Worm (Caenorhabditis elegans): ENCODE data around the gene nlp-80.
A peak's percentile ranks its signal among the peaks of the same experiment; 100 is the strongest.

Gene nlp-80

ce11 chrV:11065513-11065912, at the start of gene nlp-80:
nlp-80 (minus strand) TSS chrV:11065613.
- TF ChIP-seq nhr-76 (tag; optimal IDR thresholded peaks at IDR 0.05) (no peak), ceh-63 (GFP tag; optimal IDR thresholded peaks at IDR 0.05) (no peak), fkh-8 (tag; optimal IDR thresholded peaks at IDR 0.05) (peak; percentile 6), lir-3 (tag; optimal IDR thresholded peaks at IDR 0.05; ENCODE audit: poor library complexity) (no peak), unc-86 (tag; optimal IDR thresholded peaks at IDR 0.05) (no peak)

- no peak for TF ChIP-seq ceh-90 (tag; optimal IDR thresholded peaks at IDR 0.05)
- no peak for TF ChIP-seq C16A3.4 (tag; optimal IDR thresholded peaks at IDR 0.05)
- TF ChIP-seq rnt-1 (tag; optimal IDR thresholded peaks at IDR 0.05): no peak
- no peak for TF ChIP-seq mab-9 (GFP tag; IDR thresholded peaks at IDR 0.05)
- TF ChIP-seq ztf-11 (tag; optimal IDR thresholded peaks at IDR 0.05): no peak
- no peak for TF ChIP-seq fkh-10 (GFP tag; optimal IDR thresholded peaks at IDR 0.05)
- no peak for TF ChIP-seq sox-4 (tag; optimal IDR thresholded peaks at IDR 0.05)
- TF ChIP-seq nhr-90 (tag; optimal IDR thresholded peaks at IDR 0.05; ENCODE audit: poor library complexity): no peak
- no peak for TF ChIP-seq ces-1 (GFP tag; optimal IDR thresholded peaks at IDR 0.05)
- TF ChIP-seq egl-27 (tag; optimal IDR thresholded peaks at IDR 0.05): no peak
- TF ChIP-seq dpl-1 (GFP tag; optimal IDR thresholded peaks at IDR 0.05): no peak
- TF ChIP-seq lin-35 (GFP tag; optimal IDR thresholded peaks at IDR 0.05): no peak
- TF ChIP-seq ceh-8 (GFP tag; optimal IDR thresholded peaks at IDR 0.05): no peak
- TF ChIP-seq hlh-4 (tag; optimal IDR thresholded peaks at IDR 0.05): no peak
- TF ChIP-seq unc-62 (GFP tag; optimal IDR thresholded peaks at IDR 0.05): no peak
- no peak for TF ChIP-seq ztf-4 (tag; optimal IDR thresholded peaks at IDR 0.05)
- no peak for TF ChIP-seq grh-1 (GFP tag; IDR thresholded peaks at IDR 0.05)
Observed at ce11 chrV:11113607-11114006, 48.2 kb upstream of the nlp-80 start, which contains the start of gene math-33. math-33 (plus strand) TSS chrV:11113907.

DNA sequence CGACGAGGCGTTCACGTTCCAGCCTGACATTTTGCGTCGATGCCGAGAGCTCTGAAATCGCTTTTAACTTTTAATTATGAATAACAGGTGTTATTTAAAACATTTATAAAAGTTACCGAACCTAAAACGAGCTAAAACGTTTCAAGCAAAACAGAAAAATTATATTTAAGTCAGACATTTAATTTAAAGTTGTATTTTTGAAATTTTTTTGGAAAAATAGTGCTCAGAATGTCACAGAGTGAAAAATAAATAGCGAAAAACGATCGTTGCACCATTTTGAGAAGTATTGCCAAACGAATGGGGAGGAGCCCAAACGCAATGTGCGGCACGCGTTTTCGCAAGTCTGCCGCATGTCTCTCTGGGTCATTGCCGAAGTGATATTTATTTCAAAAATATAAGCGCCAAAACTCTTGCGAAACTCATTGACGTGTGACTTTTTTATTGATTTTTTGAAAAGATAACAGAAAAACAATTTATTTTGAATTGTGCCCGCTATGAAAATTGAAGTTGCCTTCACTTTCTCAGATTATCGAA, 47.7 kb upstream of the nlp-80 start, which contains the start of gene erfa-3:
erfa-3 (minus strand) TSS at position 51 of the 534 bp plus-strand sequence.
- TF ChIP-seq lin-14 (GFP tag; optimal IDR thresholded peaks at IDR 0.05) (peak; percentile 59), isw-1 (GFP tag; IDR thresholded peaks at IDR 0.05) (peak; percentile 40), nhr-12 (tag; optimal IDR thresholded peaks at IDR 0.05) (no peak), C16A3.4 (tag; optimal IDR thresholded peaks at IDR 0.05) (peak; percentile 67), lin-13 (GFP tag; optimal IDR thresholded peaks at IDR 0.05) (no peak), hlh-4 (tag; optimal IDR thresholded peaks at IDR 0.05) (no peak), ceh-88 (GFP tag; IDR thresholded peaks at IDR 0.05) (no peak), nhr-71 (tag; optimal IDR thresholded peaks at IDR 0.05) (peak; percentile 70), unc-86 (tag; optimal IDR thresholded peaks at IDR 0.05) (peak; percentile 38), ztf-11 (tag; optimal IDR thresholded peaks at IDR 0.05) (peak in 1 of 2 experiments; percentile 48), tlp-1 (tag; optimal IDR thresholded peaks at IDR 0.05) (no peak), nhr-84 (tag; optimal IDR thresholded peaks at IDR 0.05) (peak; percentile 5), nhr-11 (tag; optimal IDR thresholded peaks at IDR 0.05) (no peak), irx-1 (tag; optimal IDR thresholded peaks at IDR 0.05) (peak; percentile 44), nhr-85 (tag) (peak; percentile 76), nhr-77 (tag; optimal IDR thresholded peaks at IDR 0.05) (no peak), egl-13 (tag; optimal IDR thresholded peaks at IDR 0.05) (peak; percentile 53), elt-2 (tag; optimal IDR thresholded peaks at IDR 0.05) (peak; percentile 54), egl-27 (tag; optimal IDR thresholded peaks at IDR 0.05) (no peak), nhr-20 (tag; optimal IDR thresholded peaks at IDR 0.05) (peak; percentile 59), xbp-1 (tag; optimal IDR thresholded peaks at IDR 0.05) (peak; percentile 62), ceh-82 (tag; optimal IDR thresholded peaks at IDR 0.05) (peak; percentile 64 to 73 (median 70)), vab-15 (tag; optimal IDR thresholded peaks at IDR 0.05) (no peak), blmp-1 (tag; optimal IDR thresholded peaks at IDR 0.05) (no peak), unc-30 (tag; optimal IDR thresholded peaks at IDR 0.05) (no peak), C34B4.2 (tag; optimal IDR thresholded peaks at IDR 0.05) (no peak), zag-1 (tag; optimal IDR thresholded peaks at IDR 0.05) (no peak), mef-2 (tag; optimal IDR thresholded peaks at IDR 0.05) (no peak), mab-9 (GFP tag; IDR thresholded peaks at IDR 0.05) (no peak), elt-3 (tag; optimal IDR thresholded peaks at IDR 0.05) (peak in 1 of 6 experiments; percentile 54), fos-1 (tag; optimal IDR thresholded peaks at IDR 0.05) (no peak), fkh-4 (tag; optimal IDR thresholded peaks at IDR 0.05; ENCODE audit: borderline replicate concordance) (no peak), dsc-1 (tag; optimal IDR thresholded peaks at IDR 0.05) (peak; percentile 68), dpl-1 (GFP tag; optimal IDR thresholded peaks at IDR 0.05) (peak; percentile 55 to 62 (median 59))

Measured in whole organism, L1 larva.